Worm (Caenorhabditis elegans) whole organism, L1 larva: Measurements from ENCODE around the gene hmg-1.1.
A peak's percentile ranks its signal among the peaks of the same experiment; 100 is the strongest.

Experiments
- C16A3.4 ChIP-seq: fragments of 150-350 bp; optimal IDR thresholded peaks from 2 replicates; lab custom pipeline; 2014; ENCODE audit warnings: missing biosample characterization, missing genetic modification characterization
- F16B12.6 ChIP-seq: fragments of 150-350 bp; optimal IDR thresholded peaks from 2 replicates; lab custom pipeline; 2014; ENCODE audit warnings: missing biosample characterization, missing genetic modification characterization
- aly-2 ChIP-seq: fragments of 150-350 bp; optimal IDR thresholded peaks from 2 replicates; lab custom pipeline; 2014; ENCODE audit warnings: missing biosample characterization, missing genetic modification characterization
- ama-1 ChIP-seq: fragments of 150-350 bp; optimal IDR thresholded peaks from 2 replicates; lab custom pipeline; 2014
- blmp-1 ChIP-seq: fragments of 150-350 bp; optimal IDR thresholded peaks from 2 replicates; lab custom pipeline; 2014; ENCODE audit warnings: missing biosample characterization, missing genetic modification characterization
- ceh-8 ChIP-seq: fragments of 200-800 bp; sonication (Bioruptor generic); optimal IDR thresholded peaks from 2 replicates; lab custom pipeline; 2018; ENCODE audit warnings: mild to moderate bottlenecking, missing genetic modification characterization, moderate library complexity, missing compliant biosample characterization
- ceh-82 ChIP-seq, 3 experiments: fragments of 150-350 bp in 1 of 3; sonication (generic microtip) in 2 of 3; optimal IDR thresholded peaks; 2 replicates each; lab custom pipeline; 2014 to 2017; ENCODE audit warnings: missing biosample characterization in 3 of 3, missing genetic modification characterization in 3 of 3
- ceh-88 ChIP-seq: fragments of 200-800 bp; sonication (Bioruptor generic); IDR thresholded peaks from 2 replicates; pipeline ENCODE4 v1.3.6; 2022; ENCODE audit warnings: missing genetic modification characterization, missing compliant biosample characterization
- dpl-1 ChIP-seq, 3 experiments: fragments of 150-350 bp in 2 of 3; sonication (generic microtip) in 1 of 3; optimal IDR thresholded peaks; 2 replicates each; lab custom pipeline; 2014 to 2017; ENCODE audit warnings: missing biosample characterization in 3 of 3, missing genetic modification characterization in 3 of 3, missing genetic modification reagents in 3 of 3
- dsc-1 ChIP-seq: sonication (generic microtip); optimal IDR thresholded peaks from 2 replicates; lab custom pipeline; 2016; ENCODE audit warnings: mild to moderate bottlenecking, missing genetic modification characterization, missing compliant biosample characterization
- efl-1 ChIP-seq, 4 experiments: fragments of 150-350 bp; optimal IDR thresholded peaks in 3 of 4; peaks in 1 of 4; 1 replicate in 1 of 4; 2 replicates in 3 of 4; lab custom pipeline; 2014; ENCODE audit warnings: missing biosample characterization in 2 of 4, missing genetic modification characterization in 2 of 4, missing genetic modification reagents in 2 of 4
- egl-13 ChIP-seq: sonication (generic microtip); optimal IDR thresholded peaks from 2 replicates; lab custom pipeline; 2016; ENCODE audit warnings: missing genotype, missing genetic modification reagents, missing genetic modification characterization, missing compliant biosample characterization
- elt-3 ChIP-seq, 6 experiments: fragments of 150-350 bp in 1 of 6; sonication (generic microtip); optimal IDR thresholded peaks; 2 replicates each; lab custom pipeline; 2017 to 2018; ENCODE audit warnings: missing biosample characterization in 6 of 6, missing genetic modification characterization in 6 of 6, inconsistent platforms in 1 of 6
- fkh-4 ChIP-seq: sonication (generic microtip); optimal IDR thresholded peaks from 2 replicates; lab custom pipeline; 2016; ENCODE audit warnings: missing compliant biosample characterization, missing genetic modification characterization, borderline replicate concordance
- fkh-8 ChIP-seq: sonication (generic microtip); optimal IDR thresholded peaks from 2 replicates; lab custom pipeline; 2016; ENCODE audit warnings: mild to moderate bottlenecking, missing genetic modification characterization, missing compliant biosample characterization
- fos-1 ChIP-seq: fragments of 150-350 bp; optimal IDR thresholded peaks from 2 replicates; lab custom pipeline; 2014; ENCODE audit warnings: missing biosample characterization, missing genetic modification characterization
- grh-1 ChIP-seq: fragments of 200-800 bp; sonication (Bioruptor generic); IDR thresholded peaks from 2 replicates; pipeline ENCODE4 v1.3.6; 2022; ENCODE audit warnings: missing genetic modification reagents, missing genetic modification characterization, missing compliant biosample characterization
- hlh-17 ChIP-seq: fragments of 200-800 bp; sonication (Bioruptor generic); optimal IDR thresholded peaks from 2 replicates; lab custom pipeline; 2018; ENCODE audit warnings: missing genetic modification characterization, mild to moderate bottlenecking, missing compliant biosample characterization, moderate library complexity, borderline replicate concordance
- hlh-4 ChIP-seq: sonication (generic microtip); optimal IDR thresholded peaks from 2 replicates; lab custom pipeline; 2016; ENCODE audit warnings: mild to moderate bottlenecking, missing genetic modification characterization, missing compliant biosample characterization
- isw-1 ChIP-seq: fragments of 200-800 bp; sonication (Bioruptor generic); IDR thresholded peaks from 2 replicates; pipeline ENCODE4 v1.3.6; 2022; ENCODE audit warnings: missing genetic modification characterization, missing compliant biosample characterization
- jun-1 ChIP-seq: fragments of 150-350 bp; optimal IDR thresholded peaks from 2 replicates; lab custom pipeline; 2014; ENCODE audit warnings: missing biosample characterization, missing genetic modification reagents, missing genetic modification characterization
- lin-13 ChIP-seq: fragments of 150-350 bp; optimal IDR thresholded peaks from 2 replicates; lab custom pipeline; 2014; ENCODE audit warnings: missing biosample characterization, missing genetic modification reagents, missing genetic modification characterization
- lin-14 ChIP-seq: fragments of 200-800 bp; sonication (Bioruptor generic); optimal IDR thresholded peaks from 2 replicates; lab custom pipeline; 2018; ENCODE audit warnings: mild to moderate bottlenecking, missing genetic modification characterization, moderate library complexity, missing compliant biosample characterization
- lin-15B ChIP-seq: fragments of 150-350 bp; sonication (generic microtip); optimal IDR thresholded peaks from 3 replicates; lab custom pipeline; 2014; ENCODE audit warnings: missing biosample characterization, missing genetic modification characterization
- lin-35 ChIP-seq, 2 experiments: fragments of 150-350 bp; optimal IDR thresholded peaks; 2 replicates each; lab custom pipeline; 2014; ENCODE audit warnings: missing biosample characterization in 2 of 2, missing genetic modification characterization in 2 of 2, missing genetic modification reagents in 2 of 2
- lsy-2 ChIP-seq, 2 experiments: fragments of 150-350 bp; optimal IDR thresholded peaks; 2 replicates each; lab custom pipeline; 2014; ENCODE audit warnings: missing biosample characterization in 2 of 2, missing genetic modification characterization in 2 of 2
- mab-9 ChIP-seq: fragments of 200-800 bp; sonication (Bioruptor generic); IDR thresholded peaks from 2 replicates; pipeline ENCODE4 v1.3.6; 2022; ENCODE audit warnings: missing genetic modification reagents, missing genetic modification characterization, missing compliant biosample characterization
- mdl-1 ChIP-seq, 2 experiments: fragments of 150-350 bp; optimal IDR thresholded peaks; 2 replicates each; lab custom pipeline; 2014 to 2017; ENCODE audit warnings: missing biosample characterization in 2 of 2, missing genetic modification characterization in 2 of 2, inconsistent platforms in 1 of 2
- mef-2 ChIP-seq: fragments of 150-350 bp; optimal IDR thresholded peaks from 2 replicates; lab custom pipeline; 2014; ENCODE audit warnings: missing biosample characterization, missing genetic modification characterization
- nhr-19 ChIP-seq: fragments of 200-800 bp; sonication (Bioruptor generic); conservative IDR thresholded peaks from 2 replicates; pipeline ENCODE4 v1.3.6; 2022; ENCODE audit warnings: missing genetic modification characterization, missing compliant biosample characterization
- nhr-237 ChIP-seq: fragments of 150-350 bp; optimal IDR thresholded peaks from 2 replicates; lab custom pipeline; 2014; ENCODE audit warnings: missing biosample characterization, missing genetic modification characterization
- nhr-28 ChIP-seq: fragments of 150-350 bp; optimal IDR thresholded peaks from 2 replicates; lab custom pipeline; 2014; ENCODE audit warnings: missing biosample characterization, missing genetic modification characterization
- nhr-71 ChIP-seq: sonication (generic microtip); optimal IDR thresholded peaks from 2 replicates; lab custom pipeline; 2016; ENCODE audit warnings: mild to moderate bottlenecking, missing genetic modification characterization, moderate library complexity, missing compliant biosample characterization
- nhr-76 ChIP-seq: sonication (generic microtip); optimal IDR thresholded peaks from 2 replicates; lab custom pipeline; 2017; ENCODE audit warnings: missing biosample characterization, missing genetic modification characterization
- nhr-77 ChIP-seq: fragments of 150-350 bp; optimal IDR thresholded peaks from 2 replicates; lab custom pipeline; 2014; ENCODE audit warnings: missing biosample characterization, missing genetic modification characterization
- nhr-85 ChIP-seq: sonication (generic microtip); peaks from one replicate; lab custom pipeline; 2016; ENCODE audit warnings: missing genetic modification characterization, inconsistent platforms, missing compliant biosample characterization
- pax-3 ChIP-seq: fragments of 200-800 bp; sonication (Bioruptor generic); optimal IDR thresholded peaks from 2 replicates; lab custom pipeline; 2018; ENCODE audit warnings: mild to moderate bottlenecking, missing genetic modification characterization, moderate library complexity, missing compliant biosample characterization
- rnt-1 ChIP-seq: sonication (generic microtip); optimal IDR thresholded peaks from 2 replicates; lab custom pipeline; 2016; ENCODE audit warnings: mild to moderate bottlenecking, missing genetic modification characterization, moderate library complexity, missing compliant biosample characterization
- snpc-4 ChIP-seq: fragments of 150-350 bp; optimal IDR thresholded peaks from 2 replicates; lab custom pipeline; 2014; ENCODE audit warnings: missing biosample characterization, missing genetic modification characterization
- sox-4 ChIP-seq: sonication (generic microtip); optimal IDR thresholded peaks from 2 replicates; lab custom pipeline; 2016; ENCODE audit warnings: missing genetic modification characterization, missing compliant biosample characterization
- sptf-1 ChIP-seq: fragments of 150-350 bp; optimal IDR thresholded peaks from 2 replicates; lab custom pipeline; 2014; ENCODE audit warnings: missing biosample characterization, missing genetic modification characterization
- sup-37 ChIP-seq: fragments of 200-800 bp; sonication (Bioruptor generic); optimal IDR thresholded peaks from 2 replicates; lab custom pipeline; 2018; ENCODE audit warnings: mild to moderate bottlenecking, missing genetic modification characterization, missing compliant biosample characterization
- swsn-7 ChIP-seq: sonication (generic microtip); optimal IDR thresholded peaks from 2 replicates; lab custom pipeline; 2016; ENCODE audit warnings: missing genetic modification characterization, missing compliant biosample characterization
- tbx-2 ChIP-seq: sonication (generic microtip); optimal IDR thresholded peaks from 2 replicates; lab custom pipeline; 2016; ENCODE audit warnings: missing genetic modification characterization, missing compliant biosample characterization
- unc-130 ChIP-seq: fragments of 150-350 bp; optimal IDR thresholded peaks from 2 replicates; lab custom pipeline; 2017; ENCODE audit warnings: missing biosample characterization, missing genetic modification characterization, inconsistent platforms
- unc-30 ChIP-seq: sonication (generic microtip); optimal IDR thresholded peaks from 2 replicates; lab custom pipeline; 2017; ENCODE audit warnings: missing biosample characterization, missing genetic modification characterization
- unc-86 ChIP-seq: sonication (generic microtip); optimal IDR thresholded peaks from 2 replicates; lab custom pipeline; 2016; ENCODE audit warnings: missing genetic modification characterization, missing compliant biosample characterization
- vab-15 ChIP-seq: sonication (generic microtip); optimal IDR thresholded peaks from 2 replicates; lab custom pipeline; 2017; ENCODE audit warnings: missing genotype, mild to moderate bottlenecking, missing genetic modification characterization, missing compliant biosample characterization
- xbp-1 ChIP-seq: sonication (generic microtip); optimal IDR thresholded peaks from 2 replicates; lab custom pipeline; 2016; ENCODE audit warnings: missing genetic modification characterization, missing compliant biosample characterization
- zag-1 ChIP-seq: fragments of 150-350 bp; optimal IDR thresholded peaks from 2 replicates; lab custom pipeline; 2014; ENCODE audit warnings: missing biosample characterization, missing genetic modification characterization
- ztf-4 ChIP-seq: fragments of 150-350 bp; optimal IDR thresholded peaks from 2 replicates; lab custom pipeline; 2014; ENCODE audit warnings: missing biosample characterization, missing genetic modification characterization

Gene hmg-1.1

DNA sequence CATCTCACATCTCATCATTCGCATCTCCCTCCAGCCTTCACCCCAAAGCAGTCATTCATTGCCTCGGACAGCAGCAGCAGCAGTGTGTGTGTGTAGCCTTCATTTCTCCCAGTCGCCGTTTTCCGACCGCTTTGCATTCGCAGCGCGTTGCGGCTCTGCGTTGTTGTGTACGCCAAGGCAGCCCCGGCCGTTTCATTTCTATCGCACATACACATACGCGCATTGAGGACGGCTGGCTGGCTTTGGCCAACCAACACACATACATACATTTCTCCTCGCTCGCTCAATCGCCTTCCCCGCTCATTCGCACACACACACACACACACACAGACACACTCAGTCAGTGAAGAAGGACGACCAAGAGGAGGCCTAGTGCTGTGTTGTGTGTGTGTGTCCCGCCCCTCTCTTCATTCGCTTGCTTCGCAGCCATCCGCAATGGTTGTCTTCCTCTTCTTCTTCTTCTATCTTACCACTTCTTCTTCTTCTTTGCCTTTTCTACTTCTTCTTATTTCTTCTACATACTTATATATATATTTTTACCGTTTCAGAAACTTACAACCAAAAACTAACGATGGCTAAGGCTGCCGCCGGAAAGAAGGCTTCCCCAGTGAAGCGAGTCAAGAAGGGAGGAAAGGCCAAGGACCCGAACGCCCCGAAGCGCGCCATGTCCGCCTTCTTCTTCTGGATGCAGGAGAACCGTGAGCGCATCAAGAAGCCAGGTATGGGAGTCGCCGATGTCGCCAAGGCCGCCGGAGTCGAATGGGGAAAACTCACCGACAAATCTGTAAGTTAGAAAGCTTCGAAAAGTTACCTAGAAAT lies at the start of gene hmg-1.1:
TSS of gene hmg-1.1 (plus strand) at position 549 of the 819 bp plus-strand sequence.
- TF ChIP-seq hlh-17 (GFP tag; lab: Kevin White, UChicago) (no peak), fos-1 (tag; lab: Kevin White, UChicago) (peak; percentile 56), grh-1 (GFP tag; lab: Robert Waterston, UW) (no peak), dpl-1 (GFP tag; optimal IDR thresholded peaks at IDR 0.05; lab: Kevin White, UChicago) (peak; percentile 54 to 64 (median 64)), mab-9 (0 out of 2 replicates have a peak, but pooled peaks have one; percentile 5), unc-86 (tag; lab: Kevin White, UChicago) (peak; percentile 64), nhr-85 (tag; lab: Kevin White, UChicago) (peak; percentile 14), mdl-1 (tag; optimal IDR thresholded peaks at IDR 0.05; lab: Kevin White, UChicago) (peak in 1 of 2 experiments; percentile 60), aly-2 (tag; lab: Kevin White, UChicago) (no peak), isw-1 (GFP tag; lab: Robert Waterston, UW) (peak; percentile 12; the same call in 1 of the 2 replicates), lin-14 (peak; percentile 90), C16A3.4 (peak; percentile 60), egl-13 (tag; lab: Kevin White, UChicago) (peak; percentile 41), elt-3 (tag; optimal IDR thresholded peaks at IDR 0.05; lab: Kevin White, UChicago) (peak in 1 of 6 experiments; percentile 26), nhr-77 (tag; lab: Kevin White, UChicago) (peak; percentile 89), pax-3 (peak; percentile 10), rnt-1 (tag; lab: Kevin White, UChicago) (peak; percentile 54), lsy-2 (tag; optimal IDR thresholded peaks at IDR 0.05; lab: Kevin White, UChicago) (peak; percentile 35 to 76), hlh-4 (no peak), unc-130 (tag; lab: Kevin White, UChicago) (peak; percentile 43), ama-1 (lab: Kevin White, UChicago) (no peak), xbp-1 (tag; lab: Kevin White, UChicago) (peak; percentile 57), snpc-4 (tag; lab: Kevin White, UChicago) (peak; percentile 58), mef-2 (no peak), fkh-8 (tag; lab: Kevin White, UChicago) (peak; percentile 87), sptf-1 (no peak), lin-35 (GFP tag; optimal IDR thresholded peaks at IDR 0.05; lab: Kevin White, UChicago) (peak; percentile 70 to 79), tbx-2 (tag; lab: Kevin White, UChicago) (peak; percentile 70), nhr-19 (peak; percentile 47), zag-1 (no peak), ceh-88 (GFP tag; lab: Robert Waterston, UW) (no peak; the same call in 1 of the 2 replicates), unc-30 (tag; lab: Kevin White, UChicago) (no peak), ceh-82 (tag; optimal IDR thresholded peaks at IDR 0.05; lab: Kevin White, UChicago) (peak in 2 of 3 experiments; percentile 26 to 79), sox-4 (tag; lab: Kevin White, UChicago) (no peak), nhr-76 (tag; lab: Kevin White, UChicago) (no peak), lin-13 (GFP tag; lab: Kevin White, UChicago) (peak; percentile 20), nhr-28 (no peak), sup-37 (no peak), ztf-4 (tag; lab: Kevin White, UChicago) (peak; percentile 79), jun-1 (tag; lab: Kevin White, UChicago) (peak; percentile 65), swsn-7 (tag; lab: Kevin White, UChicago) (peak; percentile 77), lin-15B (tag; lab: Kevin White, UChicago) (peak; percentile 8), fkh-4 (tag; lab: Kevin White, UChicago) (no peak), nhr-71 (tag; lab: Kevin White, UChicago) (peak; percentile 83), blmp-1 (peak; percentile 71), vab-15 (no peak), nhr-237 (tag; lab: Kevin White, UChicago) (no peak), dsc-1 (tag; lab: Kevin White, UChicago) (peak; percentile 57), F16B12.6 (tag; lab: Kevin White, UChicago) (peak; percentile 38), ceh-8 (GFP tag; lab: Kevin White, UChicago) (peak; percentile 71), efl-1 (optimal IDR thresholded peaks at IDR 0.05; lab: Kevin White, UChicago) (peak; percentile 74 to 79), efl-1 (GFP tag; optimal IDR thresholded peaks at IDR 0.05 in 1 of 2; lab: Kevin White, UChicago) (peak; percentile 47 to 94)
